Worm (Caenorhabditis elegans) whole organism, L3 larva: ENCODE data around the gene H40L08.7.

ENCODE experiments used
- R02D3.7 ChIP-seq: fragments of 150-350 bp; optimal IDR thresholded peaks from 2 replicates; lab custom pipeline; 2014; ENCODE audit warnings: missing biosample characterization, missing genetic modification characterization
- ZK546.5 ChIP-seq: sonication (generic microtip); optimal IDR thresholded peaks from 2 replicates; lab custom pipeline; 2017; ENCODE audit warnings: missing biosample characterization, missing genetic modification characterization
- aly-2 ChIP-seq: fragments of 150-350 bp; optimal IDR thresholded peaks from 2 replicates; lab custom pipeline; 2014; ENCODE audit warnings: missing biosample characterization, missing genetic modification characterization
- ama-1 ChIP-seq: fragments of 150-350 bp; optimal IDR thresholded peaks from 2 replicates; lab custom pipeline; 2018
- ceh-16 ChIP-seq: sonication (generic microtip); optimal IDR thresholded peaks from 2 replicates; lab custom pipeline; 2017; ENCODE audit warnings: missing biosample characterization, missing genetic modification characterization
- ceh-28 ChIP-seq: fragments of 150-350 bp; optimal IDR thresholded peaks from 2 replicates; lab custom pipeline; 2014; ENCODE audit warnings: missing biosample characterization, missing genetic modification reagents, missing genetic modification characterization
- ceh-82 ChIP-seq: fragments of 150-350 bp; optimal IDR thresholded peaks from 2 replicates; lab custom pipeline; 2014; ENCODE audit warnings: missing biosample characterization, missing genetic modification characterization
- ceh-9 ChIP-seq: sonication (generic microtip); optimal IDR thresholded peaks from 2 replicates; lab custom pipeline; 2018; ENCODE audit warnings: missing biosample characterization, missing genetic modification characterization
- daf-12 ChIP-seq: fragments of 150-350 bp; optimal IDR thresholded peaks from 2 replicates; lab custom pipeline; 2014; ENCODE audit warnings: missing biosample characterization, missing genetic modification reagents, missing genetic modification characterization
- egl-27 ChIP-seq: sonication (generic microtip); optimal IDR thresholded peaks from 4 replicates; lab custom pipeline; 2017; ENCODE audit warnings: missing biosample characterization, missing genetic modification reagents, missing genetic modification characterization
- egl-5 ChIP-seq: fragments of 150-350 bp; optimal IDR thresholded peaks from 2 replicates; lab custom pipeline; 2017; ENCODE audit warnings: missing biosample characterization, missing genetic modification reagents, missing genetic modification characterization, inconsistent platforms
- elt-1 ChIP-seq: fragments of 150-350 bp; optimal IDR thresholded peaks from 2 replicates; lab custom pipeline; 2014; ENCODE audit warnings: missing biosample characterization, missing genetic modification characterization
- elt-2 ChIP-seq: sonication (generic microtip); optimal IDR thresholded peaks from 2 replicates; lab custom pipeline; 2016; ENCODE audit warnings: missing genetic modification reagents, mild to moderate bottlenecking, missing genetic modification characterization, missing compliant biosample characterization
- elt-3 ChIP-seq, 3 experiments: fragments of 150-350 bp in 1 of 3; sonication (generic microtip) in 2 of 3; optimal IDR thresholded peaks; 2 replicates in 2 of 3; 4 replicates in 1 of 3; lab custom pipeline; 2014 to 2017; ENCODE audit warnings: missing biosample characterization in 3 of 3, missing genetic modification characterization in 3 of 3
- eor-1 ChIP-seq, 2 experiments: fragments of 150-350 bp; optimal IDR thresholded peaks; 2 replicates each; lab custom pipeline; 2014 to 2018; ENCODE audit warnings: missing biosample characterization in 2 of 2, missing genetic modification characterization in 2 of 2
- fkh-10 ChIP-seq: sonication (generic microtip); optimal IDR thresholded peaks from 2 replicates; lab custom pipeline; 2017; ENCODE audit warnings: missing biosample characterization, missing genetic modification reagents, missing genetic modification characterization
- fos-1 ChIP-seq: fragments of 150-350 bp; optimal IDR thresholded peaks from 2 replicates; lab custom pipeline; 2014; ENCODE audit warnings: missing biosample characterization, missing genetic modification characterization
- jun-1 ChIP-seq: fragments of 150-350 bp; optimal IDR thresholded peaks from 2 replicates; lab custom pipeline; 2014; ENCODE audit warnings: missing biosample characterization, missing genetic modification reagents, missing genetic modification characterization
- lin-15B ChIP-seq: fragments of 150-350 bp; optimal IDR thresholded peaks from 2 replicates; lab custom pipeline; 2014; ENCODE audit warnings: missing biosample characterization, missing genetic modification characterization
- lin-39 ChIP-seq: fragments of 150-350 bp; optimal IDR thresholded peaks from 2 replicates; lab custom pipeline; 2018; ENCODE audit warnings: missing biosample characterization, missing genetic modification reagents, missing genetic modification characterization
- lsy-12 ChIP-seq: sonication (generic microtip); optimal IDR thresholded peaks from 2 replicates; lab custom pipeline; 2016; ENCODE audit warnings: mild to moderate bottlenecking, missing genetic modification characterization, missing compliant biosample characterization
- mdl-1 ChIP-seq: fragments of 150-350 bp; optimal IDR thresholded peaks from 2 replicates; lab custom pipeline; 2014; ENCODE audit warnings: missing biosample characterization, missing genetic modification characterization
- mml-1 ChIP-seq: fragments of 150-350 bp; sonication (generic microtip); optimal IDR thresholded peaks from 3 replicates; lab custom pipeline; 2014; ENCODE audit warnings: missing biosample characterization, missing genetic modification characterization
- nfya-1 ChIP-seq: sonication (generic microtip); optimal IDR thresholded peaks from 2 replicates; lab custom pipeline; 2017; ENCODE audit warnings: missing genetic modification characterization, mild to moderate bottlenecking, missing compliant biosample characterization, antibody characterized with exemption, moderate library complexity; ENCODE audit not compliant: insufficient read depth
- nhr-11 ChIP-seq: fragments of 150-350 bp; optimal IDR thresholded peaks from 2 replicates; lab custom pipeline; 2014; ENCODE audit warnings: missing biosample characterization, missing genetic modification characterization
- nhr-12 ChIP-seq: fragments of 150-350 bp; optimal IDR thresholded peaks from 2 replicates; lab custom pipeline; 2014; ENCODE audit warnings: missing biosample characterization, missing genetic modification characterization
- nhr-23 ChIP-seq: fragments of 150-350 bp; optimal IDR thresholded peaks from 2 replicates; lab custom pipeline; 2014; ENCODE audit warnings: missing biosample characterization, missing genetic modification reagents, missing genetic modification characterization
- nhr-237 ChIP-seq: fragments of 150-350 bp; optimal IDR thresholded peaks from 2 replicates; lab custom pipeline; 2014; ENCODE audit warnings: missing biosample characterization, missing genetic modification characterization
- nhr-25 ChIP-seq: sonication (generic microtip); optimal IDR thresholded peaks from 2 replicates; lab custom pipeline; 2017; ENCODE audit warnings: missing biosample characterization, missing genetic modification characterization
- nhr-28 ChIP-seq: fragments of 150-350 bp; optimal IDR thresholded peaks from 2 replicates; lab custom pipeline; 2014; ENCODE audit warnings: missing biosample characterization, missing genetic modification characterization
- nhr-43 ChIP-seq: sonication (generic microtip); optimal IDR thresholded peaks from 2 replicates; lab custom pipeline; 2016; ENCODE audit warnings: mild to moderate bottlenecking, missing genetic modification characterization, missing compliant biosample characterization; ENCODE audit not compliant: poor library complexity, severe bottlenecking
- nhr-67 ChIP-seq: fragments of 150-350 bp; optimal IDR thresholded peaks from 2 replicates; lab custom pipeline; 2014; ENCODE audit warnings: missing biosample characterization, missing genetic modification characterization
- nhr-76 ChIP-seq: fragments of 150-350 bp; sonication (generic microtip); optimal IDR thresholded peaks from 5 replicates; lab custom pipeline; 2014; ENCODE audit warnings: missing biosample characterization, missing genetic modification characterization
- nhr-77 ChIP-seq: fragments of 150-350 bp; optimal IDR thresholded peaks from 2 replicates; lab custom pipeline; 2014; ENCODE audit warnings: missing biosample characterization, missing genetic modification characterization
- pha-4 ChIP-seq: fragments of 150-350 bp; optimal IDR thresholded peaks from 2 replicates; lab custom pipeline; 2014; ENCODE audit warnings: missing biosample characterization, missing genetic modification reagents, missing genetic modification characterization
- pqm-1 ChIP-seq: fragments of 150-350 bp; optimal IDR thresholded peaks from 2 replicates; lab custom pipeline; 2017; ENCODE audit warnings: missing biosample characterization, missing genetic modification characterization, inconsistent platforms
- skn-1 ChIP-seq: fragments of 150-350 bp; optimal IDR thresholded peaks from 2 replicates; lab custom pipeline; 2014; ENCODE audit warnings: missing biosample characterization, missing genetic modification characterization
- tbx-2 ChIP-seq: sonication (generic microtip); optimal IDR thresholded peaks from 2 replicates; lab custom pipeline; 2016; ENCODE audit warnings: mild to moderate bottlenecking, missing genetic modification characterization, missing compliant biosample characterization
- unc-39 ChIP-seq: sonication (generic microtip); optimal IDR thresholded peaks from 4 replicates; lab custom pipeline; 2017; ENCODE audit warnings: missing biosample characterization, missing genetic modification characterization
- unc-62 ChIP-seq: fragments of 150-350 bp; sonication (generic microtip); optimal IDR thresholded peaks from 4 replicates; lab custom pipeline; 2014; ENCODE audit warnings: missing biosample characterization, missing genetic modification reagents, missing genetic modification characterization
- zag-1 ChIP-seq: fragments of 150-350 bp; optimal IDR thresholded peaks from 2 replicates; lab custom pipeline; 2014; ENCODE audit warnings: missing biosample characterization, missing genetic modification characterization

H40L08.7 gene

DNA sequence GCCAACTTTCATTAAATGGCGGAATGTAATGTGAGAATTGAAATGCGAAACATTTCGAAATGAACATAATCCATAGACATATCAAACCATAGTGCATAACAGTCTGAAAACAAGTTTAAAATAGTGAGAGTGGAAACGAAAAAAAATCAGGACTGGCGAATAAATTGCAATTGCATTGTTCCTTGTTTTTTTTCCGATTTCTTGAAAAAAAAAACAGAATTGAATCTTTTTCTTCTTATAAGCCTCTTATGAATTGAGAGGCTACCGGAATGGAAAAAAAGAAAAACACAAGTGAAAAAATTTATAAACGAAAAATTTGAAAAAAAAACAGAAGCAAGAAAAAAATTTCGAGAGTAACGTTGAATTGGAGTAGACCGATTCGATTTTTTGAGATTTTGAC lies 39.0 kb upstream of the H40L08.7 start, which contains the start of gene R07D5.2:
Gene R07D5.2 (minus strand): TSS at position 101 of the 400 bp plus-strand sequence.
- TF ChIP-seq ceh-28 (tag; lab: Kevin White, UChicago) (no peak), nhr-77 (no peak), skn-1 (tag; lab: Kevin White, UChicago) (no peak), mdl-1 (tag; lab: Kevin White, UChicago) (no peak), ceh-9 (tag; lab: Kevin White, UChicago) (no peak), ceh-16 (tag; lab: Kevin White, UChicago) (no peak), unc-39 (no peak)

DNA sequence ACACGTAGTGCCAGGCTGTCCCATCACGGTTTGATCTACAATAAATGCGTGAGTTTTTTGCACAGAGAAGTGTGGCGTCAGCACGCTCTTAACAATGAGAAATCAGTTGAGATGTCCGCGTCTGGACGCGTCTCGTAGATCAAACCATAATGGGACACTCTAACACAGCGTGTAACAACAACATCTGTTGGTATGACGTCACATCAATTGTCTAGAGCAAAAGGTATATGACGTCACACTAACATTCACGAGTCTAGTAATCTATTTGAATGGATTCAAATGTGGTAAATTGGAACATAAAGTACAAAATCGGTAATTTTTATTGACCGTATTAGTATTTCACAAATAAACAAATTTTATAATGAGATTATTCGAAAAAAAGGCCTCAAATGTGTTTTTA lies 38.2 kb upstream of the H40L08.7 start:
- no peak for TF ChIP-seq mml-1 (tag; lab: Kevin White, UChicago)
- no peak for TF ChIP-seq lin-39 (tag; lab: Kevin White, UChicago)
- no peak for TF ChIP-seq nhr-23 (tag; lab: Kevin White, UChicago)
- TF ChIP-seq nhr-12 (tag; lab: Kevin White, UChicago), result no peak
- TF ChIP-seq ceh-28 (tag; lab: Kevin White, UChicago), result no peak
- TF ChIP-seq elt-3 (tag; optimal IDR thresholded peaks at IDR 0.05; lab: Kevin White, UChicago), result no peak
- no peak for TF ChIP-seq ama-1 (lab: Kevin White, UChicago)
- no peak for TF ChIP-seq ceh-82
- no peak for TF ChIP-seq lin-15B (tag; lab: Kevin White, UChicago)
- TF ChIP-seq mdl-1 (tag; lab: Kevin White, UChicago), result no peak
- TF ChIP-seq nhr-11 (tag; lab: Kevin White, UChicago), result no peak
- TF ChIP-seq elt-1 (tag; lab: Kevin White, UChicago), result no peak
- TF ChIP-seq nhr-76 (tag; lab: Kevin White, UChicago), result no peak
- no peak for TF ChIP-seq elt-2 (tag; lab: Kevin White, UChicago)
- TF ChIP-seq unc-39, result no peak
- no peak for TF ChIP-seq zag-1
- no peak for TF ChIP-seq nhr-25 (tag; lab: Kevin White, UChicago)
- TF ChIP-seq nhr-77, result no peak
- TF ChIP-seq nfya-1 (tag; lab: Kevin White, UChicago), result no peak
- TF ChIP-seq pha-4 (tag; lab: Kevin White, UChicago), result no peak

DNA sequence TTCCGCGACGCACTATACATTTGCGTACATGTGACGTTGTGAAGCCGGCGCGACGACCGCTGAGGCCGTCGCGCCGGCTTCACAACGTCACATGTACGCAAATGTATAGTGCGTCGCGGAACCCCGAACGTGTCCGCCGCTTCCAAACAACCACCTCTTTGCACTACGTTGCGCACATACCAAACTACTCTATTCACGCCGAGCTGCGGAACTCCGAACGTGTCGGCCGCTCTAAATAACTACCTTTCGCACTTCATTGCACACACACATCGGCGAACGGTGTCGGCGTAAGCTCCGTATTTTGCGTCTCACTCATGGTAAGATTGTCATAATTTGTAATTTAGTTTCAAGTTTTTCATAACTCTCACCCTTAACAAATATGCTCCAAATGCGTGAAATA lies 34.6 kb upstream of the H40L08.7 start:
- no peak for TF ChIP-seq nhr-67 (tag; lab: Kevin White, UChicago)

DNA sequence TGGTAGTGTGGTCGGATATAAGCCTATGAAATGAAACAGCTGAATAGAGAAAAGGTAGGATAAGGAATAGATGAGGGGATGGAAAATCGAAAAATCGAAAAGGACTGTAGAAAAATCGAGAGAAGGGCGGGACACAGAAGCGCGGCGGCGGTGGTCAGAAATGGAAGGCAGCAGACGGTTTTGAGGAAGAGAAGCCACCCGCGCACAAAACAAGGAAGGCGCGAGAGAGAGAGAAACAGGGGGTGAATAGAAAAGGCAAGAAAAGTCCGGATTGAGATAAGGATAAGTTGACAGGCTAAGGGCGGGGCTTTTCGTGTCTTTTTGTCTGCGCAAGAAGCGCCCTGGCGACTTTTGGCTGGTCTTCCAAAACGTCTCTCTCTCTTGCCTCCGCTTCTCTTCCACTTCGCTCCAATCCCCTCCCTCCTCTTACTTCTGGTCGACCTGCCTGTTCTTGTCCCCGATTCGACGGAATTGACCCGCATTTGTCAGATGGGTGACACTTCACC lies 30.3 kb upstream of the H40L08.7 start, which contains the start of gene mlt-9:
Gene mlt-9 (minus strand): TSS at position 51 of the 506 bp plus-strand sequence.
- TF ChIP-seq lsy-12, result no peak
- no peak for TF ChIP-seq ceh-16 (tag; lab: Kevin White, UChicago)
- TF ChIP-seq tbx-2 (tag; lab: Kevin White, UChicago), result no peak
- peak; percentile 27 for TF ChIP-seq nhr-25 (tag; lab: Kevin White, UChicago)
- TF ChIP-seq nhr-23 (tag; lab: Kevin White, UChicago), result peak; percentile 37

DNA sequence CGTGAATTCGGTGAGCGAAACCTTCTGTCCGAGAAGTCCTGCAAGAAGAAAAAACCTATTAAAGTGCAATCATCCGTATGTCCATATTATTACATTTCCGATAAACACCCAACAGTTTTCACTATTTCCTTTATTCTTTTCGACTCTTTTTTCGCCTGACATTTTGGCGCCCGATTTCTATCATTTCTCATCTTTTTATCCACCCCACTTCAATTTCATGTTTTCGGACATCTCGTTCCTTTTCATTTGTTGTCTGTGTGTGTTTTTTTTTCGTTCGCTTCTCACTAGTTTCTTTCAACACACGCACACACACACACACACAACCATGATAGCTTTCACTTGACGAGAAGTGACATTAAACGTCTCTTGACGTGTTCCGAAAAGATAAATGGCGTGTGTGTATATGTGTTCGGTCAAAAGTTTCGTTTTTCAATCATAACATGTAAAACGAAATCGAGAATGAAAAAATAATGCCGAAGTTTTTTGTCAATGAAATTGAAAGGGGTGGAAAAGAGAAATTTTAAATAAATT lies 27.5 kb upstream of the H40L08.7 start:
- TF ChIP-seq nhr-43 (peak; percentile 28), mml-1 (tag; lab: Kevin White, UChicago) (no peak), lin-15B (tag; lab: Kevin White, UChicago) (no peak), nhr-237 (tag; lab: Kevin White, UChicago) (no peak), nhr-76 (tag; lab: Kevin White, UChicago) (no peak), elt-2 (tag; lab: Kevin White, UChicago) (no peak), eor-1 (tag; optimal IDR thresholded peaks at IDR 0.05; lab: Kevin White, UChicago) (no peak), elt-1 (tag; lab: Kevin White, UChicago) (no peak), unc-39 (no peak), pha-4 (tag; lab: Kevin White, UChicago) (no peak), ceh-9 (tag; lab: Kevin White, UChicago) (no peak), tbx-2 (tag; lab: Kevin White, UChicago) (no peak), fkh-10 (GFP tag; lab: Kevin White, UChicago) (no peak), nhr-67 (tag; lab: Kevin White, UChicago) (no peak), mdl-1 (tag; lab: Kevin White, UChicago) (no peak), skn-1 (tag; lab: Kevin White, UChicago) (no peak), ceh-16 (tag; lab: Kevin White, UChicago) (no peak), nhr-23 (tag; lab: Kevin White, UChicago) (peak; percentile 59), fos-1 (no peak), ceh-82 (no peak), unc-62 (peak; percentile 13), daf-12 (tag; lab: Kevin White, UChicago) (no peak), pqm-1 (tag; lab: Kevin White, UChicago) (no peak), aly-2 (no peak), ZK546.5 (no peak), ama-1 (lab: Kevin White, UChicago) (no peak), lsy-12 (no peak), jun-1 (tag; lab: Kevin White, UChicago) (no peak), egl-27 (no peak), nhr-11 (tag; lab: Kevin White, UChicago) (no peak), nhr-28 (no peak), elt-3 (tag; optimal IDR thresholded peaks at IDR 0.05; lab: Kevin White, UChicago) (peak in 1 of 3 experiments; percentile 5), nhr-25 (tag; lab: Kevin White, UChicago) (peak; percentile 82), egl-5 (peak; percentile 88), R02D3.7 (no peak)
